Worm (Caenorhabditis elegans): ENCODE results near the gene F55H2.7.

The F55H2.7 gene

DNA sequence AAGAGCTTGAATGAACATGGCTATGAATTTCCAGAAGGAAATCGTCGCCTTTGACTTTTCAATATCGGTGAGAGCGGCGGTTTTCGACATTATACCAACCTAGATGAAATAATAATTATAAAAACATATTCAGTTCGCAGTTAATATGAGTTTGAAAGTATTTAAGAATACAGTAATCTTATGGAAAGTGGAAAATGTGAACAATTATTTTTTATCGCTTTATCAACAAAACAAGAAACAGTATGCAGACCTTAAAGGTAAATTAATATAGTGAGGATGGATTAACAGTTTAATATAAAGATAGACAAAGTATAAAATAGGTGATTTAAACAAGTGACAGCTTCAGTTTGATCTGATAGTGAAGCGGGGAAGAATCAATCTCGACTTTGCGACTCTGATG lies 42.4 kb upstream of the F55H2.7 start, which contains the start of gene C48B4.6 (continued):
- TF ChIP-seq mel-28 (tag; optimal IDR thresholded peaks at IDR 0.05; ENCODE audit: borderline replicate concordance) (no peak), somi-1 (GFP tag; optimal IDR thresholded peaks at IDR 0.05) (no peak), sdz-38 (tag; optimal IDR thresholded peaks at IDR 0.05) (no peak), F49E8.2 (tag; optimal IDR thresholded peaks at IDR 0.05; ENCODE audit: insufficient read depth) (no peak)

DNA sequence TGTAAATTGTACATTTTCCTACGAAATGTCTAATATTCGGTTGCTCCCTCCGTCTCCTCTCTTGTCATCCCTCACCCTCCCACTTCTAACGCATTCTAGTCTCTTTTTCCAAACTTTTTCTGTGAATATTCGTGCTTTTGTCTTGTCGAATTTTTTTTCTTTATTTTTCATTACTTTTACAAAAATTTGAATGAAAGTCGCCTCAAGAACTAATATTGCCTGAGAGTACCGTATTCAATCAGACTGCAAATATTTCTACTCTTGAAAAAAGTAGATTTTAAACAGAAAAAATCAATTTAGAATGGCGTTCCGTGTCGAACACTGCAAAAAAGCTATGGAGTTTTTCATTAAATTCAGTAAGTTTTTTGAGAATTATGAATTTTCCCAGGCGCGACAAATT lies 40.3 kb upstream of the F55H2.7 start, which contains the start of gene ZK1098.11:
TSS of gene ZK1098.11 (plus strand) at position 301 of the 400 bp plus-strand sequence.
- TF ChIP-seq Y53G8AR.9 (GFP tag; conservative IDR thresholded peaks at IDR 0.05) (no peak), aptf-3 (GFP tag; IDR thresholded peaks at IDR 0.05) (no peak), madf-3 (GFP tag; IDR thresholded peaks at IDR 0.05) (no peak), ama-1 (optimal IDR thresholded peaks at IDR 0.05) (no peak), ama-1 (GFP tag; optimal IDR thresholded peaks at IDR 0.05) (no peak), hlh-12 (tag; optimal IDR thresholded peaks at IDR 0.05) (no peak), egl-44 (GFP tag; IDR thresholded peaks at IDR 0.05) (no peak)

DNA sequence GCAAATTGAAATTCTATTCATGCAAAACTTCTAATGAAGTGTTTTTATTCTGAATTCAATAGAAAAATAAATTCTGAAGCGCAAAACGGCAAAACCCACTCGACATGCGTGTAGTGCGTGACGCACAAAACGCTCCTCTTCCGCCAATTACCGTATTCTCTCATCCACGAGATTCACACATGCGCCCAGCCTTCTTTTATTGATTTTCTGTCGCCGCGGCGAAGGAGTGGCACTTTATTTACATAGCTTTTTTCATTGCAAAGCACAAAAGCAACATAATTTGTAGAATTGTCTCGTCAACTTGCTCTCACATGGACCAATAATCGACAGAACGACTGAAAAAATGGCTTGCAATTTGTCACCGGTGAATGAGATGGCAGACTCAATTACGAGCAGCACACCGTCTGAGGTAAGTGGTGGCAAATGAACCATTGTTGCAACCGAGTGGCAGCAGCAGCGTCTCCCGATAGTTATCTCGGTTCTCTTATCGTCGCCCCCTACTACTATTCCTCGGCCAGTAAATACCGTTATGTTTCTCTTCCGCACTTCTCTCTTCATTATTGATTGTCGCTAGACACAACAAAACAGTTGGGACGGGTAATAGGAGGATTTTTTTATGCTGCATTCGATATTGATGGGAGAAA lies 30.1 kb upstream of the F55H2.7 start, which contains the start of gene unc-16:
TSS of gene unc-16 (plus strand) at position 243 of the 644 bp plus-strand sequence.
- TF ChIP-seq repo-1 (tag; optimal IDR thresholded peaks at IDR 0.05): peak; percentile 46
- no peak for TF ChIP-seq nhr-179 (tag; optimal IDR thresholded peaks at IDR 0.05)
- no peak for TF ChIP-seq sdz-38 (tag; optimal IDR thresholded peaks at IDR 0.05)
- no peak for TF ChIP-seq F57C9.4 (tag; optimal IDR thresholded peaks at IDR 0.05)
- TF ChIP-seq B0336.3 (GFP tag; IDR thresholded peaks at IDR 0.05): peak; percentile 59
- TF ChIP-seq nfya-2 (GFP tag; IDR thresholded peaks at IDR 0.05): no peak
- no peak for TF ChIP-seq him-1 (tag; optimal IDR thresholded peaks at IDR 0.05)
- TF ChIP-seq F39B2.1 (GFP tag; IDR thresholded peaks at IDR 0.05): no peak
- no peak for TF ChIP-seq sea-2 (GFP tag; IDR thresholded peaks at IDR 0.05)
- peak; percentile 28 for TF ChIP-seq tlf-1 (GFP tag; optimal IDR thresholded peaks at IDR 0.05)
- TF ChIP-seq lsl-1 (GFP tag; optimal IDR thresholded peaks at IDR 0.05): peak; percentile 76
- TF ChIP-seq B0019.2 (GFP tag; conservative IDR thresholded peaks at IDR 0.05): no peak
- TF ChIP-seq T07F8.4 (tag; optimal IDR thresholded peaks at IDR 0.05): no peak
- no peak for TF ChIP-seq dpff-1 (tag; optimal IDR thresholded peaks at IDR 0.05)
- TF ChIP-seq K12H6.12 (tag; optimal IDR thresholded peaks at IDR 0.05): peak; percentile 72
- peak; percentile 65 for TF ChIP-seq ZK185.1 (tag; optimal IDR thresholded peaks at IDR 0.05; ENCODE audit: poor library complexity, severe bottlenecking)
- TF ChIP-seq hmg-1.2 (GFP tag; IDR thresholded peaks at IDR 0.05): peak; percentile 33; the same call in 1 of the 2 replicates
- TF ChIP-seq lin-40 (tag; optimal IDR thresholded peaks at IDR 0.05): peak; percentile 85
- TF ChIP-seq egrh-3 (GFP tag; IDR thresholded peaks at IDR 0.05): no peak
- no peak for TF ChIP-seq ceh-79 (tag; optimal IDR thresholded peaks at IDR 0.05)
- TF ChIP-seq ztf-18 (tag; optimal IDR thresholded peaks at IDR 0.05): peak; percentile 54
- TF ChIP-seq nhr-90 (tag; optimal IDR thresholded peaks at IDR 0.05): no peak
- peak; percentile 51 to 58 for TF ChIP-seq let-607 (tag; optimal IDR thresholded peaks at IDR 0.05)
- TF ChIP-seq pha-4 (tag; optimal IDR thresholded peaks at IDR 0.05): no peak
- peak; percentile 64; the same call in 1 of the 2 replicates for TF ChIP-seq Y67H2A.10 (GFP tag; conservative IDR thresholded peaks at IDR 0.05)
- peak; percentile 25 for TF ChIP-seq ama-1 (optimal IDR thresholded peaks at IDR 0.05)
- no peak for TF ChIP-seq ama-1 (GFP tag; optimal IDR thresholded peaks at IDR 0.05)
- 0 out of 2 replicates have a peak, but pooled peaks have one; percentile 31 for TF ChIP-seq C06A6.2 (GFP tag; conservative IDR thresholded peaks at IDR 0.05)
- TF ChIP-seq rcor-1 (GFP tag; IDR thresholded peaks at IDR 0.05): peak; percentile 35; the same call in 1 of the 2 replicates
- peak; percentile 72 for TF ChIP-seq pbrm-1 (GFP tag; IDR thresholded peaks at IDR 0.05)
- no peak for TF ChIP-seq snpc-4 (GFP tag; optimal IDR thresholded peaks at IDR 0.05)
- TF ChIP-seq snpc-4 (tag; optimal IDR thresholded peaks at IDR 0.05): peak in 3 of 4 experiments; percentile 32 to 55 (median 52)
- peak; percentile 26; the same call in 1 of the 2 replicates for TF ChIP-seq lin-26 (GFP tag; IDR thresholded peaks at IDR 0.05)
- TF ChIP-seq tbp1 (GFP tag; optimal IDR thresholded peaks at IDR 0.05): peak; percentile 42
- TF ChIP-seq nfya-1 (tag; optimal IDR thresholded peaks at IDR 0.05; ENCODE audit: borderline replicate concordance, insufficient read depth): no peak
- TF ChIP-seq dpl-1 (GFP tag; optimal IDR thresholded peaks at IDR 0.05): peak; percentile 34
- peak; percentile 59 for TF ChIP-seq attf-3 (GFP tag; conservative IDR thresholded peaks at IDR 0.05)
